Fruit fly (Drosophila melanogaster): ENCODE results near the gene sky.

The sky gene

dm6 chr2L:20915224-20915623, 3.5 kb downstream of the sky start:
- TF ChIP-seq CG8159 (tag; optimal IDR thresholded peaks at IDR 0.05) (peak; percentile 74), Ets98B (GFP tag; IDR thresholded peaks at IDR 0.05) (peak; percentile 85), D1 (tag; optimal IDR thresholded peaks at IDR 0.05) (peak; percentile 20), CG10348 (GFP tag; IDR thresholded peaks at IDR 0.05) (no peak), CG13204 (GFP tag; optimal IDR thresholded peaks at IDR 0.05) (no peak), Snoo (tag; optimal IDR thresholded peaks at IDR 0.05) (no peak), CG34367 (tag; optimal IDR thresholded peaks at IDR 0.05) (peak; percentile 39), EcR (GFP tag; optimal IDR thresholded peaks at IDR 0.05) (peak; percentile 74), CG12605 (GFP tag; IDR thresholded peaks at IDR 0.05) (peak; percentile 58), Pif1A (GFP tag; optimal IDR thresholded peaks at IDR 0.05) (peak; percentile 72), CG15710 (tag; optimal IDR thresholded peaks at IDR 0.05) (peak; percentile 66), CG4496 (GFP tag; IDR thresholded peaks at IDR 0.05) (peak; percentile 85), CG14655 (GFP tag; optimal IDR thresholded peaks at IDR 0.05) (peak; percentile 70), CG32121 (GFP tag; IDR thresholded peaks at IDR 0.05) (peak; percentile 89), Pif1B (GFP tag; optimal IDR thresholded peaks at IDR 0.05) (peak; percentile 58), CG9948 (tag; optimal IDR thresholded peaks at IDR 0.05) (peak; percentile 63), rn (GFP tag; IDR thresholded peaks at IDR 0.05) (peak; percentile 71; the same call in 1 of the 2 replicates), CG8301 (tag; optimal IDR thresholded peaks at IDR 0.05) (peak; percentile 72), CG17806 (tag; optimal IDR thresholded peaks at IDR 0.05) (peak; percentile 79), gl (tag; optimal IDR thresholded peaks at IDR 0.05) (peak; percentile 21), fd96Ca (GFP tag; IDR thresholded peaks at IDR 0.05) (peak; percentile 62; the same call in 1 of the 3 replicates)

dm6 chr2L:20913528-20913927, 5.2 kb downstream of the sky start:
- TF ChIP-seq CG8159 (tag; optimal IDR thresholded peaks at IDR 0.05) (peak; percentile 10), rn (GFP tag; IDR thresholded peaks at IDR 0.05) (no peak)

dm6 chr2L:20912789-20913300, 5.9 kb downstream of the sky start:
- peak; percentile 64 for TF ChIP-seq CG9948 (tag; optimal IDR thresholded peaks at IDR 0.05)
- peak; percentile 65 for TF ChIP-seq CG17806 (tag; optimal IDR thresholded peaks at IDR 0.05)
- TF ChIP-seq Snoo (tag; optimal IDR thresholded peaks at IDR 0.05), result peak; percentile 72
- TF ChIP-seq D1 (tag; optimal IDR thresholded peaks at IDR 0.05), result no peak
- TF ChIP-seq Pif1B (GFP tag; optimal IDR thresholded peaks at IDR 0.05), result peak; percentile 68
- peak; percentile 74 for TF ChIP-seq gl (tag; optimal IDR thresholded peaks at IDR 0.05)
- TF ChIP-seq CG10348 (GFP tag; IDR thresholded peaks at IDR 0.05), result no peak
- peak; percentile 73 for TF ChIP-seq EcR (GFP tag; optimal IDR thresholded peaks at IDR 0.05)
- TF ChIP-seq rn (GFP tag; IDR thresholded peaks at IDR 0.05), result no peak
- peak; percentile 37 for TF ChIP-seq CG34367 (tag; optimal IDR thresholded peaks at IDR 0.05)
- no peak; the same call in 1 of the 2 replicates for TF ChIP-seq Ets98B (GFP tag; IDR thresholded peaks at IDR 0.05)
- peak; percentile 80 for TF ChIP-seq CG8159 (tag; optimal IDR thresholded peaks at IDR 0.05)
- no peak for TF ChIP-seq CG12605 (GFP tag; IDR thresholded peaks at IDR 0.05)
- TF ChIP-seq CG14655 (GFP tag; optimal IDR thresholded peaks at IDR 0.05), result peak; percentile 51
- TF ChIP-seq fd96Ca (GFP tag; IDR thresholded peaks at IDR 0.05), result no peak
- peak; percentile 72 for TF ChIP-seq CG13204 (GFP tag; optimal IDR thresholded peaks at IDR 0.05)
- TF ChIP-seq CG15710 (tag; optimal IDR thresholded peaks at IDR 0.05), result peak; percentile 63
- TF ChIP-seq CG4496 (GFP tag; IDR thresholded peaks at IDR 0.05), result peak; percentile 37; the same call in 1 of the 3 replicates
- peak; percentile 24; the same call in 1 of the 2 replicates for TF ChIP-seq CG32121 (GFP tag; IDR thresholded peaks at IDR 0.05)
- peak; percentile 77 for TF ChIP-seq Pif1A (GFP tag; optimal IDR thresholded peaks at IDR 0.05)
- peak; percentile 25 for TF ChIP-seq CG8301 (tag; optimal IDR thresholded peaks at IDR 0.05)

dm6 chr2L:20911374-20911773, 7.4 kb downstream of the sky start:
- TF ChIP-seq Ets98B (GFP tag; IDR thresholded peaks at IDR 0.05) (peak; percentile 18; the same call in 1 of the 2 replicates), EcR (GFP tag; optimal IDR thresholded peaks at IDR 0.05) (no peak), fd96Ca (GFP tag; IDR thresholded peaks at IDR 0.05) (no peak), Pif1B (GFP tag; optimal IDR thresholded peaks at IDR 0.05) (no peak), CG13204 (GFP tag; optimal IDR thresholded peaks at IDR 0.05) (no peak), D1 (tag; optimal IDR thresholded peaks at IDR 0.05) (no peak), gl (tag; optimal IDR thresholded peaks at IDR 0.05) (no peak)

- TF ChIP-seq D1 (tag; optimal IDR thresholded peaks at IDR 0.05) (no peak), Ets98B (GFP tag; IDR thresholded peaks at IDR 0.05) (peak; percentile 14; the same call in 1 of the 2 replicates)
Measured at dm6 chr2L:20909301-20909700, 9.4 kb downstream of the sky start.

dm6 chr2L:20907995-20908654, 10.6 kb downstream of the sky start:
- no peak for TF ChIP-seq CG14655 (GFP tag; optimal IDR thresholded peaks at IDR 0.05)
- peak; percentile 60 for TF ChIP-seq EcR (GFP tag; optimal IDR thresholded peaks at IDR 0.05)
- TF ChIP-seq Snoo (tag; optimal IDR thresholded peaks at IDR 0.05), result peak; percentile 59

dm6 chr2L:20905025-20905424, 13.7 kb downstream of the sky start:
- TF ChIP-seq CG12605 (GFP tag; IDR thresholded peaks at IDR 0.05) (no peak), Pif1A (GFP tag; optimal IDR thresholded peaks at IDR 0.05) (no peak), fd96Ca (GFP tag; IDR thresholded peaks at IDR 0.05) (no peak), CG8301 (tag; optimal IDR thresholded peaks at IDR 0.05) (no peak), EcR (GFP tag; optimal IDR thresholded peaks at IDR 0.05) (no peak), Ets98B (GFP tag; IDR thresholded peaks at IDR 0.05) (no peak), CG9948 (tag; optimal IDR thresholded peaks at IDR 0.05) (no peak), Snoo (tag; optimal IDR thresholded peaks at IDR 0.05) (no peak), CG13204 (GFP tag; optimal IDR thresholded peaks at IDR 0.05) (no peak), CG14655 (GFP tag; optimal IDR thresholded peaks at IDR 0.05) (no peak), CG15710 (tag; optimal IDR thresholded peaks at IDR 0.05) (no peak), D1 (tag; optimal IDR thresholded peaks at IDR 0.05) (no peak), CG34367 (tag; optimal IDR thresholded peaks at IDR 0.05) (no peak), CG4496 (GFP tag; IDR thresholded peaks at IDR 0.05) (no peak), CG32121 (GFP tag; IDR thresholded peaks at IDR 0.05) (no peak), Pif1B (GFP tag; optimal IDR thresholded peaks at IDR 0.05) (no peak), gl (tag; optimal IDR thresholded peaks at IDR 0.05) (no peak)

Measured in whole organism, pupa.